Fruit fly (Drosophila melanogaster): ENCODE data around the gene CG42245.
A peak's percentile ranks its signal among the peaks of the same experiment; 100 is the strongest.

CG42245 gene

DNA sequence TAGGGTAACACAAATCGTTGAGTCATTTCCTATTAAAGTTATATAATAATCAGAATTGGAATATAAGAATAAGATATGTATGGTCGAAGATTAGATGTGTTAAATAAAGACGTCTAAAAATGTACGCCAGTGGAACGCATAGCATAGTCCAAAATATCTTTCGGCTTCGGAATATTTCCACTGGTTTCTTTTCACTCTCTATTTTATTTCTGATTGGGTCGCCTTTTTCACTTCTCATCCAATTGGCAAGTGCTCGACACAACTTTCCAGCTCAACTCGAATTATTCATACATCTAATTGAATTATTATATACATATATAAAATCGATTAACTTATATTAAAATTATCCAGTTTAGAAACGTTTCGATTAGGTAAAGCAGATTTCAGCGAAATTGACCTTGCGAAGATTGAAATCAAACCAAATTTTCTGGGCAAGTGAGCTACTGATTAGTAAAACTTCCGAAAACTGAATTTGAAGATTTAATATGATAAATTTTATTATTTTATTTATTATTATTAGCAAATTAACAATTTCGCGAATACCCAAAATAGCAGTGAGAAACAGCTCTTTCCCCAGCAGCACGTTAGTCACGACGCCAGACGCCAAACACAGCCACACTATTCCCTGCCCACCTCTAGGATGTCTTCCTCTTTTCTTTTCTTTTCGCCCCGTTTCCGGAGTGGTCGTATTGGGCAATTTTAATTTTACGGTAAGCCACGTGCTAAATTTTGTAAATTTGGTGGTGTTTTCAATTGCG is 44.5 kb upstream of the CG42245 start, which contains the start of gene RpL8 (continued):
- peak; percentile 51; the same call in 2 of the 3 replicates for TF ChIP-seq CG11695 (GFP tag; IDR thresholded peaks at IDR 0.05)
- peak; percentile 57 for TF ChIP-seq D19A (tag; optimal IDR thresholded peaks at IDR 0.05)
- peak; percentile 51 for TF ChIP-seq CG1792 (GFP tag; optimal IDR thresholded peaks at IDR 0.05)
- TF ChIP-seq Xbp1 (GFP tag; optimal IDR thresholded peaks at IDR 0.05), result peak; percentile 84
- TF ChIP-seq CG7786 (GFP tag; optimal IDR thresholded peaks at IDR 0.05), result peak; percentile 43
- peak; percentile 68 for TF ChIP-seq Camta (GFP tag; optimal IDR thresholded peaks at IDR 0.05)
- TF ChIP-seq lab (GFP tag; optimal IDR thresholded peaks at IDR 0.05), result peak; percentile 94
- peak; percentile 90 for TF ChIP-seq BtbVII (GFP tag; optimal IDR thresholded peaks at IDR 0.05)
- TF ChIP-seq CG7745 (tag; optimal IDR thresholded peaks at IDR 0.05), result peak; percentile 39
- peak; percentile 49 for TF ChIP-seq CG8290 (GFP tag; optimal IDR thresholded peaks at IDR 0.05)
- peak; percentile 67 to 90 for TF ChIP-seq CG8290 (tag; optimal IDR thresholded peaks at IDR 0.05)
- peak; percentile 63 for TF ChIP-seq CG10321 (GFP tag; IDR thresholded peaks at IDR 0.05)
- TF ChIP-seq mirr (GFP tag; optimal IDR thresholded peaks at IDR 0.05), result peak; percentile 94
- peak; percentile 27 for TF ChIP-seq pnt (GFP tag; optimal IDR thresholded peaks at IDR 0.05)
- peak; percentile 35 for TF ChIP-seq CG7556 (GFP tag; optimal IDR thresholded peaks at IDR 0.05)
- TF ChIP-seq gt (GFP tag; IDR thresholded peaks at IDR 0.05), result peak; percentile 29; the same call in 1 of the 2 replicates
- TF ChIP-seq CG5245 (GFP tag; optimal IDR thresholded peaks at IDR 0.05), result peak; percentile 64
- peak; percentile 83 for TF ChIP-seq CG13624 (GFP tag; optimal IDR thresholded peaks at IDR 0.05)
- peak; percentile 48 for TF ChIP-seq CG16815 (GFP tag; optimal IDR thresholded peaks at IDR 0.05)
- peak; percentile 48; the same call in 2 of the 3 replicates for TF ChIP-seq CG34224 (GFP tag; IDR thresholded peaks at IDR 0.05; ENCODE audit: partially characterized antibody)
- TF ChIP-seq Eip74EF (GFP tag; optimal IDR thresholded peaks at IDR 0.05), result peak in 1 of 2 experiments; percentile 84
- peak; percentile 35 for TF ChIP-seq CG18476 (GFP tag; optimal IDR thresholded peaks at IDR 0.05)
- TF ChIP-seq Spps (tag; optimal IDR thresholded peaks at IDR 0.05), result peak; percentile 34
- TF ChIP-seq dysf (GFP tag; IDR thresholded peaks at IDR 0.05), result peak; percentile 82
- peak; percentile 81 for TF ChIP-seq pfk (GFP tag; optimal IDR thresholded peaks at IDR 0.05)
- peak; percentile 66 for TF ChIP-seq CG13424 (tag; optimal IDR thresholded peaks at IDR 0.05)
- TF ChIP-seq Scr (GFP tag; IDR thresholded peaks at IDR 0.05; ENCODE audit: partially characterized antibody), result peak; percentile 66
- peak; percentile 83 for TF ChIP-seq ash1 (GFP tag; optimal IDR thresholded peaks at IDR 0.05)
- peak; percentile 90 for TF ChIP-seq CG13296 (GFP tag; optimal IDR thresholded peaks at IDR 0.05)
- TF ChIP-seq CG11247 (GFP tag; IDR thresholded peaks at IDR 0.05), result peak; percentile 84
- peak; percentile 46 for TF ChIP-seq ERR (GFP tag; optimal IDR thresholded peaks at IDR 0.05)
- no peak for TF ChIP-seq danr (GFP tag; IDR thresholded peaks at IDR 0.05)
- peak; percentile 84 for TF ChIP-seq CG18599 (GFP tag; optimal IDR thresholded peaks at IDR 0.05)
- TF ChIP-seq ATbp (GFP tag; optimal IDR thresholded peaks at IDR 0.05), result peak; percentile 86
- TF ChIP-seq Dp (GFP tag; optimal IDR thresholded peaks at IDR 0.05), result no peak
- TF ChIP-seq CG10462 (GFP tag; optimal IDR thresholded peaks at IDR 0.05), result peak; percentile 40
- peak; percentile 68 for TF ChIP-seq CoRest (tag; optimal IDR thresholded peaks at IDR 0.05)
- peak; percentile 65 for TF ChIP-seq luna (GFP tag; optimal IDR thresholded peaks at IDR 0.05)
- TF ChIP-seq vvl (GFP tag; IDR thresholded peaks at IDR 0.05), result peak; percentile 89
- TF ChIP-seq CG10267 (tag; optimal IDR thresholded peaks at IDR 0.05), result peak; percentile 68
- no peak for TF ChIP-seq z (GFP tag; IDR thresholded peaks at IDR 0.05)
- TF ChIP-seq da (GFP tag; optimal IDR thresholded peaks at IDR 0.05), result peak; percentile 71
- TF ChIP-seq NK7.1 (GFP tag; optimal IDR thresholded peaks at IDR 0.05), result peak; percentile 85
- no peak for TF ChIP-seq pita (GFP tag; optimal IDR thresholded peaks at IDR 0.05)
- TF ChIP-seq chif (GFP tag; optimal IDR thresholded peaks at IDR 0.05), result peak; percentile 53 to 75
- TF ChIP-seq trem (tag; optimal IDR thresholded peaks at IDR 0.05), result peak; percentile 59
- TF ChIP-seq cwo (GFP tag; optimal IDR thresholded peaks at IDR 0.05), result peak; percentile 51
- TF ChIP-seq CG9932 (GFP tag; IDR thresholded peaks at IDR 0.05), result peak; percentile 89
- peak; percentile 85 for TF ChIP-seq sob (GFP tag; IDR thresholded peaks at IDR 0.05)
